Fruit fly (Drosophila melanogaster) whole organism, wandering third instar larva: ENCODE measurements around the gene CG13810.

ENCODE experiments used
- Abd-B ChIP-seq: fragments of >200 bp; optimal IDR thresholded peaks from 2 replicates; lab custom pipeline; 2017; ENCODE audit warnings: missing biosample characterization, missing genetic modification characterization
- ey ChIP-seq: fragments of 200-800 bp; sonication (Bioruptor generic); optimal IDR thresholded peaks from 2 replicates; lab custom pipeline; 2016; ENCODE audit warnings: missing biosample characterization, missing genetic modification characterization
- h ChIP-seq: fragments of 200-800 bp; sonication (Bioruptor generic); optimal IDR thresholded peaks from 3 replicates; lab custom pipeline; 2016; ENCODE audit warnings: missing biosample characterization, mild to moderate bottlenecking, missing genetic modification characterization
- psq ChIP-seq: fragments of 200-800 bp; sonication (Bioruptor generic); optimal IDR thresholded peaks from 3 replicates; lab custom pipeline; 2017; ENCODE audit warnings: missing biosample characterization, mild to moderate bottlenecking, missing genetic modification characterization, moderate library complexity
- sage ChIP-seq: fragments of 200-800 bp; sonication (Bioruptor generic); optimal IDR thresholded peaks from 2 replicates; lab custom pipeline; 2016; ENCODE audit warnings: missing biosample characterization, mild to moderate bottlenecking, missing genetic modification characterization
- usp ChIP-seq: fragments of >200 bp; optimal IDR thresholded peaks from 2 replicates; lab custom pipeline; 2017; ENCODE audit warnings: missing biosample characterization, missing genetic modification characterization

dm6 chr3L:2164031-2164537 lies 21.6 kb upstream of the CG13810 start:
- TF ChIP-seq h (peak; percentile 96), Abd-B (GFP tag; lab: Kevin White, UChicago) (no peak), sage (peak; percentile 83), psq (GFP tag; lab: Kevin White, UChicago) (peak; percentile 87), usp (GFP tag; lab: Kevin White, UChicago) (no peak), ey (GFP tag; lab: Kevin White, UChicago) (peak; percentile 88)
